Worm (Caenorhabditis elegans): ENCODE data around the gene oig-4.

Gene oig-4

DNA sequence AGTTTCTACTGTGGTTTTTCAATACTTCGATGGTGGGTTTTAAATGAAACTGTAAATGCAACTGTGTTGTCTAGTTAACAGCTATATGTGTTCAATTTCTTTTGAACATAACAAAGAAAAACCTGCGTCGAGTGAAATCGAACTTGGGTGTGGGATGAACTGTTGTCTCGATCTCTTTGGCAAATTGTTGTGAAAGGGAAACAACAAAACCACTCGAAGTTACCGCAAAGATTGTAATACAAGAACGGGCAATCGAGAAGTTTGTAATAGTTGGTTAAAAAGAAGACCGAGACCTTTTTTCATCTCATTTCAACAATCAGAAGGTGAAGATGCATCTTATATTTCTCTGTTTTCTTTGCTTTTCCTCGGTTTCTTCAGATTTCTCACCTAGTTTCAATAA lies 5.4 kb upstream of the oig-4 start, which contains the start of gene lips-17:
Gene lips-17 (plus strand): TSS at position 301 of the 400 bp plus-strand sequence.
- TF ChIP-seq W03F9.2 (tag; optimal IDR thresholded peaks at IDR 0.05) (no peak), dao-5 (tag; optimal IDR thresholded peaks at IDR 0.05) (no peak), him-1 (tag; optimal IDR thresholded peaks at IDR 0.05) (no peak)

DNA sequence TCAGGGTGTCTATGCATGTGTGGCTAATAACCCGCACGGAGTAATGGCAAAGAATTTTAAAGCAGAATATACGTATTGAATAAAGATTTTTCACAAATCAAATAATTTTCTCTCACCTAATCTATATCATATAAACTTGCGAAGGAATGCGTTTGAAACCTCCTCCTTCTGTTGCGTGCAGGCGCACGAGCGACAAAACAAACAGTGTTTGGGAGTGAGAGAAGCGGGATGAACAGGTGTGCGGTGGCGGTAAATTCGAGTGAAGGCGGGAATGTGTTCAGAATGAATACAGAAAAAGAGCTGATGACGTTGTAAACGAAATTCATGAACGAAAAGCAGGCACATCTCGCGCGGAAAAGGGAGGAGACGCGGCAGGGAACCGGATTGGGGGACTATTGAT lies 993 bp downstream of the oig-4 start:
- TF ChIP-seq W03F9.2 (tag; optimal IDR thresholded peaks at IDR 0.05) = no peak

DNA sequence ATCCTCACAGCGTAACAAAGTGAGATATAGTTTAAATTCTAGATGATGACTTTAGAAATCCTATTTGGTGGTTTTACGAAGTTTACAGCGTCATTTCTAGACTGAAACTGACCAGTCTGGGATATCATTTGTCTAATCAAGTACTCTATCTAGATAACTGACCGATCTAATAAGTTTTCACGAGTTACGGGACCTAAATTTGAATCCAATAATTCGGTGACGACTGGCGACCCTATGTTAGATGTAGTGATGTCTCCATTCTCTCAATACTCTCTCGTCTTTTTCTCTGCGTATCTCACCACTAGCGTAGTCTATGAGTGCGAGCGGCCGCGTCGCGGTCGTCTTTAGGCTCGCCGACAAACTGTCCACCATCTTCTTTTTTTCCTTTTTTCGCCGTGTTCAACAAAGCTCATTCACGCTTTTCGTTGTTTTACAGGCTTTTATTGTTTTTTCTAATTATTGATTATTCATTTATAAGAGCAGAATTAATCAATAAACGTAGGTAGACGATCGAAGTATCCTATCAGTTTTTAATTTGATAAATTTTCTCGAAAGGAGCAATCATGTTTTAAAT lies 2.1 kb downstream of the oig-4 start:
- TF ChIP-seq him-1 (tag; optimal IDR thresholded peaks at IDR 0.05) (no peak), dao-5 (tag; optimal IDR thresholded peaks at IDR 0.05) (no peak), W03F9.2 (tag; optimal IDR thresholded peaks at IDR 0.05) (no peak)

DNA sequence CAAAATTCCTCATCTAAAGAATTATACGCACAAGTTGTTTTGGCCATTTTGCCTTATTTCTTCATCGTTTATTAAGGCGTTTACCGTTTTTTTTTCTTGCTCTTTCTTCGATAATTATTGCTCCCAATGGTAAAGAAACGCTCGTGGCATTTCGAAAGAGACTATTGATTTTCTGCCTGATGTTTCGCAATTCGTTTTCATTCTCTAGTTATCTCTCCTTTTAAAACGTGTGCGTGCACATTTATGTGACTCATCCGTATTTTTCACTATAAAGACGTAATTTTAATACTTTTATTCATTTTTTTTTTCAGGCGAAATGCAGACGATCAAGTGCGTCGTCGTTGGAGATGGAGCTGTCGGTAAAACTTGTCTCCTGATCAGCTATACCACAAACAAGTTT lies 2.8 kb downstream of the oig-4 start, which contains the start of gene cdc-42:
Gene cdc-42 (plus strand): TSS at position 312 of the 400 bp plus-strand sequence.
- TF ChIP-seq him-1 (tag; optimal IDR thresholded peaks at IDR 0.05) (no peak), W03F9.2 (tag; optimal IDR thresholded peaks at IDR 0.05) (no peak), dao-5 (tag; optimal IDR thresholded peaks at IDR 0.05) (no peak)

DNA sequence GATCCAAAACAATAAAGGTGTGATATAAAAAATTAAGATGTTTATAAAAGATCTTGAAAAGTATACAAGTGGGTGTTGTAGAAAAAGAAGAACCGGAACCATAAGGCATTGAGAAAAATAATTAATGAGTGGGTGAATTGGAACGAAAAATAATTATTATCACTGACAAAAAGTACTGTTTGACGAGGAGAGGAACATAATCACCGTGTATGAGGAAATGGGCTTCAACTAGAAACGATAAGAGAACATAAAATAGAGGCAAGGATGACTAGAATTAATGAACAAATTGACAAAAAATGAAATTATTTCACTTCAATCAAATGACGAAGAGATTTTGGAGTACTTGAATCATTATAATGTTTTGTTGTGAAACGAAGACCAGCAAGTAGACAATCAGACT lies 4.9 kb downstream of the oig-4 start:
- no peak for TF ChIP-seq W03F9.2 (tag; optimal IDR thresholded peaks at IDR 0.05)

DNA sequence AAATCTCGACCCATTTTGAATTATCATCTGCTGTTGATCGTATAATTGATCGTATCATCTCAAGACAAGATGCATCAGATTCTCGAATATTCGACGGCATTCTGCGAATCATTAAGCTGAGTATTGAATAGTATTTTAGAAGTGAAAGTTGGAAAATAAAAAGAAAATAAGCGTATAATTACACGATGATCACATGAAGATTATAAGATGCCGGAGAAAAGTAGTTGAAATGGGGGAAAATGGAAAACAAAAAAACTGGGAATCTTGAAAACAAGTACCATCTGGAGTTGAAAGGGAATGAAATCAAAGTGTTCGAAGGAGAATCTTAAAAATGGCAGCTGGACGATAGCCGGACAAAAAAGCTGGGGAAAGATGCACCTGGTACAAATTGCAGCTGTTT lies 7.1 kb downstream of the oig-4 start, which contains the start of gene R07G3.8:
Gene R07G3.8 (minus strand): TSS at position 101 of the 400 bp plus-strand sequence.
- no peak for TF ChIP-seq him-1 (tag; optimal IDR thresholded peaks at IDR 0.05)
- no peak for TF ChIP-seq W03F9.2 (tag; optimal IDR thresholded peaks at IDR 0.05)
- no peak for TF ChIP-seq dao-5 (tag; optimal IDR thresholded peaks at IDR 0.05)

DNA sequence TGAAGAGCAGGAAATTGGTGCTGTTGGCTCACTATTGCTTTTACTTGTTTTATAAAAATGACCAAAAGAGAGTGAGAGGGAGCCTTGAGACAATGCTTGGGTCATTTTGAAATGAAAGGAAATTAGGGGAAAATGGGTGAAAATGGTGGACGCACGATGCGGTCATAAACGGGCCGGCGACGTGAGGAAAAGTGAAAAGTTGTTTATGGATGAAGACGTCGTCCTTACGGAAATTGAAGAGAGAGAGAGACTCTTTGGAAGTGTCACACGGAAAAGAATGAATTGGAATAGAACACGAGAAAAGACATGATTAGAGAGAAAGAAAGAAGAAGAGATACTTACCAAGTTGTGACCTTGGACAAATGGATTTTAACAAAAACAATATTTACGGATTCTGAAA lies 8.2 kb downstream of the oig-4 start:
- no peak for TF ChIP-seq him-1 (tag; optimal IDR thresholded peaks at IDR 0.05)
- no peak for TF ChIP-seq W03F9.2 (tag; optimal IDR thresholded peaks at IDR 0.05)
- no peak for TF ChIP-seq dao-5 (tag; optimal IDR thresholded peaks at IDR 0.05)

DNA sequence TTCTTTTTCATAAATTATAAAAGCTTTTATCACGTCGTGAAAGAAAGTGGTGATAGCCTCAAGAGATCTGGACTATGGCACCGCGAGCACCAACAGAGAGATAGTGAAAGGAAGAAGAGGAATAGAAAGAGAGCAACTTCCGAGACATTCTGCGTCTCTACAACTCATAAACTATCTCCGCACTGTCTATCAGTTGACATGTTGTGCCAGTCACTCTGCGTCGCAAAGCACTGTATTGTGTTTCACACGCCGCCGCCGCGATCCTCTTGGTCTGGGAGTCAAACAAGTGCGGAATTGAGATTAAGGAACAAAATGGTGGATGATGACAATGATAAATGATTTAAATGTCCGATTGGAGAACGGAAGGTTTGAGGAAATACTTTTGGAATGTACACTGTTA lies 10.1 kb downstream of the oig-4 start:
- TF ChIP-seq W03F9.2 (tag; optimal IDR thresholded peaks at IDR 0.05) = no peak
- no peak for TF ChIP-seq dao-5 (tag; optimal IDR thresholded peaks at IDR 0.05)
- TF ChIP-seq him-1 (tag; optimal IDR thresholded peaks at IDR 0.05) = no peak

DNA sequence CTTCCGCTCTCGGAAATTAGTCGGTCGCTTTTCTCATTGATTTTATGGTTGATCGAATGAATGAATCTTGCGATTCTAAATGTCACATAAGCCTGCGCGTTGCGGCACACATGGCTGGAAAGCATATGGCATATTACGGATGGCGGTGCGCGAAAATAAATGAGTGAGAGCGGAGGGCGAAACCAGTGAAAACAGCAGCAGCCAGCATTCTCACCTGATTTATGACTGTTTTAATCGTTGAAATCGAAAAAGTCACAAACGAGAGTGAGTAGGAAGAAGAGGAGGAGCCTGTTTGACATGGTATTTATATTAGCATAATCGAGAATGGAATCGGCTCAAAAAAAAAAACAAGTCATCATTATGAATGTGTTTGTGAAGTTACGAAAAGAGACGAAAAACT lies 10.9 kb downstream of the oig-4 start:
- no peak for TF ChIP-seq dao-5 (tag; optimal IDR thresholded peaks at IDR 0.05)
- TF ChIP-seq W03F9.2 (tag; optimal IDR thresholded peaks at IDR 0.05) = no peak
- TF ChIP-seq him-1 (tag; optimal IDR thresholded peaks at IDR 0.05) = no peak

DNA sequence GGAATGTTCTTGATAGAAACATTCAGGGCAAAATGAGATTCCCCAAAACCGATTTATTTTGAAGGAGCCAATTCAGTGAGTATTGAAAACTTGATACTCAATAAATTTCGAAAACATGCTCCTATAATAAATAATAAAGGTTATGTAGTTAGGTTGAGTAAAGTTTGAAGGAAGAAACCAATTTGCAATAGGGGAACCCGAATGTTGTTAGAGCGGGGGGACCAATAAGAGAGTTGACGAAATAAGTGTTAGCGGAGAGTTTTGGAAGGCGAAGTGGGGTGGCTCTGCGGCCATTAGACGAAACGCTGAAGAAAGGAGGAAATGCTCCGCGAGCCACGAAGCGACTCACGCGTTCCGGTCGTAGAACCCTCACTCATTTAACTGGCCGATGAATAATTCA lies 11.7 kb downstream of the oig-4 start:
- no peak for TF ChIP-seq W03F9.2 (tag; optimal IDR thresholded peaks at IDR 0.05)
- TF ChIP-seq dao-5 (tag; optimal IDR thresholded peaks at IDR 0.05) = no peak
- TF ChIP-seq him-1 (tag; optimal IDR thresholded peaks at IDR 0.05) = no peak

DNA sequence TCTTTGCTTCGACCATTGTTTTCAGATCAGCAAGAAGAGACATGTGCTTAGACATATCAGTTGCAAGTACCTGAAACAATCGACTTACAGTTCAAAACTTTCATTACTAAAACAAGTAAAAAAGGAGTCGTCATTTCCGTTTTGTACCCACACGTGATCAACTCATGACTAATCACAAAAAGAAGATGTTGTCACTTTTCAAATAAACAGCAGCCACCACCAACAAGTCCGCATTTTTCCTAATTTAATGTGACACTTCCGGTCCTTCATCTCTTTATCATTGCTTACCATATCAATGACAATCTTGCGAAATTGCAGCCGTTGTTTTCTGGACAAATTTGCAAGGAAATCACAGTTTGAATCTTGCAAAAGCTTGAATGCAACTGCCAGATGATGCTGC lies 15.3 kb downstream of the oig-4 start:
- TF ChIP-seq dao-5 (tag; optimal IDR thresholded peaks at IDR 0.05) (no peak), W03F9.2 (tag; optimal IDR thresholded peaks at IDR 0.05) (no peak), him-1 (tag; optimal IDR thresholded peaks at IDR 0.05) (no peak)

DNA sequence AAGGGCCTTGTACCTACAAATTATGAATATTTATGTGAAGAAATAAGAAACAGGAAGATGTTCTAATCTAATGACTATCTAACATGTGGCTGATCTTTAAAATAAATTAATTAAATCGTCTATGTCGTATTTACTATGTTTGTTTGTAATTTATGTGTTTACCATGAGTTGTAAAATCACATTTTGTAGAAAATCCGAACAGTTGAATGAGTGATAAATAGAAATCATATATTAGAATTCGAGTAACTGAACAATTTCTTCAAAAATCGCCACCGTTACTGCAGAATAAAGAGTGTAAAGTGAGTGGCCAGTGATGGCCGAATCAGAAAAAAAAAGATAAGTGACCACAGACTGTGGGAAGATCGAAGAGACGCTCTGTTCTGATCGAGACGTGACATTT lies 16.7 kb downstream of the oig-4 start:
- no peak for TF ChIP-seq him-1 (tag; optimal IDR thresholded peaks at IDR 0.05)
- TF ChIP-seq dao-5 (tag; optimal IDR thresholded peaks at IDR 0.05) = no peak
- no peak for TF ChIP-seq W03F9.2 (tag; optimal IDR thresholded peaks at IDR 0.05)

DNA sequence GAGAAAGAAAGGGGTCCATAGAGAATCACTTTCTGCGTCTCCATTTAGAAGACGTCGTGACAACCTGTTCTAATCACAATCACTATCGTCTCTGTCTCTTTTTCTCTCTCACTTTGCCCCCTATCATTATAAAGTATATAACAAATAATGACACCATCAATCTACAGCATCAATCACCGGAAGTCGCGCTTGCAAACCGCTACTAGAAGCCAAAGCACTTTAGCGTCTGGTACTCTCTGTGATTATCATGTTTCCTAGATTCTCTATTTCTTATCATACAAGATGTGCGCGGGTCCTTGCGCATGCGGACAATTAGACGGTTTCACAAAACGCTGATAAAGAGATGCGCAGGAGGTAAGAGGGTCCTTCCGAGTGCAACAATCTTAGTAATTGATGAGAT lies 17.8 kb downstream of the oig-4 start:
- TF ChIP-seq dao-5 (tag; optimal IDR thresholded peaks at IDR 0.05) = no peak
- TF ChIP-seq W03F9.2 (tag; optimal IDR thresholded peaks at IDR 0.05) = no peak
- TF ChIP-seq him-1 (tag; optimal IDR thresholded peaks at IDR 0.05) = no peak

DNA sequence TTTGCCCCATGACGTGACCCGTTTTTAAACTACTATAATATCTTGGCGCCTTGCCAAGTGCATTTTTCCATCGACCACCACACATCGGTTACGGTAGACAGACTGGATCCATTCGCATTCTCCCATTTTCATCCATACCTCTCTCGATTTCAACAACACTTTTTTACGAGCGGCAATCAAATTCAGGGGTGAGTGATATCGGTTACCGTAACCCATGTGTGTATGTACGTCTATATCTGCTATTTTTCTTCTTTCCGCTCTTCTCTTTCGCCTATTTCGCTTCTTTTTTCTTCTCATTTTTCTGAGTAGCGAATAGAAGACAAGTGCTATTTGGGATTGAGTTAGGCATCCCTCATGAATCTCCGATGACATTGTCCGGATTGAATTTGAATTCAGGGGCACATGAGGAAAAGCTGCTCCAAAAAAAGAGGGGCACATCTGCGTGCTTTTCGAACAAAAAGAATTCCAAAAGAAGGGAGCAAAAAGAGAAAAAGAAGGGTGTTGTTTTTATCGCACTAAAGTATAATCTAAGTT lies 18.4 kb downstream of the oig-4 start:
- no peak for TF ChIP-seq him-1 (tag; optimal IDR thresholded peaks at IDR 0.05)
- no peak for TF ChIP-seq W03F9.2 (tag; optimal IDR thresholded peaks at IDR 0.05)
- TF ChIP-seq dao-5 (tag; optimal IDR thresholded peaks at IDR 0.05) = no peak

DNA sequence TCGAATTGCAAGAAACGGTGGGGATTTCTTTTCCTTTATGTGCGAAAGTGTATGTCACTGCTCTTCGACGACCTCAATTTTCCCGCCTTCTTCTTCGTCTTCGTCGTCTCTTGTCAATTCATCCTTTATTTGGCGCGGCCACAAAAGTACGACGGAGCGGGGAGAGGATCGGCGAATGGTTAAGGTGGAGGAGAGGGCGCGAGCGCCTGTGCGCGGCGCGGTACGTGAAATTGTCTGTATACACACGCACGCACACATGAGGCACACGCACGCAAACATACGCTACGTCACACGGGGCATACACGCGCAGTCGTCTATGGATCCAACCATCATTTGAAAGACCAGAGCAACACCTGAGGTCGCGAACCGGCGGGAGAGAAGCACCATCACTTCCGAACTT lies 22.0 kb downstream of the oig-4 start:
- TF ChIP-seq him-1 (tag; optimal IDR thresholded peaks at IDR 0.05) (no peak), W03F9.2 (tag; optimal IDR thresholded peaks at IDR 0.05) (no peak), dao-5 (tag; optimal IDR thresholded peaks at IDR 0.05) (no peak)

Data from whole organism, L4/young adult.